Worm (Caenorhabditis elegans) whole organism, L4 larva: ENCODE results near the gene srx-47.

Source experiments
- lin-1 ChIP-seq: fragments of 200-800 bp; sonication (Bioruptor generic); IDR thresholded peaks from 2 replicates; pipeline ENCODE4 v1.3.6; 2022; ENCODE audit warnings: missing genetic modification reagents, missing genetic modification characterization, missing compliant biosample characterization
- tag-97 ChIP-seq: fragments of 200-800 bp; sonication (Bioruptor generic); IDR thresholded peaks from 2 replicates; pipeline ENCODE4 v1.3.6; 2022; ENCODE audit warnings: missing genetic modification characterization, missing compliant biosample characterization
- ztf-11 ChIP-seq: fragments of 150-350 bp; optimal IDR thresholded peaks from 2 replicates; lab custom pipeline; 2014; ENCODE audit warnings: missing biosample characterization, missing genetic modification characterization

ce11 chrV:9399886-9400373 is 50.1 kb downstream of the srx-47 start, which contains the start of gene trpp-4:
- no peak for TF ChIP-seq tag-97 (GFP tag; lab: Robert Waterston, UW)
- no peak for TF ChIP-seq lin-1 (GFP tag; lab: Robert Waterston, UW)
- TF ChIP-seq ztf-11, result no peak
